Worm (Caenorhabditis elegans) whole organism, late embryonic: ENCODE data around the gene Y38E10A.34.

Source experiments
- C08G9.2 ChIP-seq: sonication (generic microtip); optimal IDR thresholded peaks from 2 replicates; lab custom pipeline; 2016; ENCODE audit warnings: mild to moderate bottlenecking, missing genetic modification characterization, moderate library complexity, missing compliant biosample characterization
- ama-1 ChIP-seq: fragments of 150-350 bp; optimal IDR thresholded peaks from 2 replicates; lab custom pipeline; 2014
- lin-11 ChIP-seq: fragments of 200-800 bp; sonication (Bioruptor generic); optimal IDR thresholded peaks from 2 replicates; lab custom pipeline; 2018; ENCODE audit warnings: mild to moderate bottlenecking, missing genetic modification characterization, missing compliant biosample characterization
- nhr-11 ChIP-seq: fragments of 150-350 bp; optimal IDR thresholded peaks from 2 replicates; lab custom pipeline; 2014; ENCODE audit warnings: missing biosample characterization, missing genetic modification characterization
- pqm-1 ChIP-seq: sonication (generic microtip); optimal IDR thresholded peaks from 2 replicates; lab custom pipeline; 2016; ENCODE audit warnings: missing genetic modification characterization, missing compliant biosample characterization
- ttx-3 ChIP-seq: sonication (generic microtip); optimal IDR thresholded peaks from 2 replicates; lab custom pipeline; 2016; ENCODE audit warnings: missing genetic modification reagents, missing genetic modification characterization, missing compliant biosample characterization

- TF ChIP-seq pqm-1 (no peak), nhr-11 (tag; lab: Kevin White, UChicago) (no peak), ama-1 (no peak), ttx-3 (tag; lab: Kevin White, UChicago) (no peak), lin-11 (no peak), C08G9.2 (tag; lab: Kevin White, UChicago) (no peak)
Measured at ce11 chrII:12669882-12670281, 38.9 kb downstream of the Y38E10A.34 start.
